Worm (Caenorhabditis elegans) whole organism, early embryonic: ENCODE data around the gene ZC15.1.
"Not testable (repeated sequence)": the region's sequence is repeated elsewhere in the genome, so short reads cannot be mapped to it uniquely, and the experiment has no call there.

Experiments
- B0310.2 ChIP-seq: sonication (generic microtip); optimal IDR thresholded peaks from 2 replicates; lab custom pipeline; 2016; ENCODE audit warnings: mild to moderate bottlenecking, missing genetic modification characterization, missing compliant biosample characterization
- F13C5.2 ChIP-seq: sonication (generic microtip); optimal IDR thresholded peaks from 2 replicates; lab custom pipeline; 2017; ENCODE audit warnings: mild to moderate bottlenecking, missing genetic modification characterization, inconsistent platforms, missing compliant biosample characterization
- aly-1 ChIP-seq: sonication (generic microtip); optimal IDR thresholded peaks from 2 replicates; lab custom pipeline; 2016; ENCODE audit warnings: missing genetic modification characterization, missing compliant biosample characterization
- ama-1 ChIP-seq: fragments of 150-350 bp; optimal IDR thresholded peaks from 2 replicates; lab custom pipeline; 2014
- ceh-13 ChIP-seq: fragments of 200-800 bp; sonication (Bioruptor generic); optimal IDR thresholded peaks from 2 replicates; lab custom pipeline; 2018; ENCODE audit warnings: mild to moderate bottlenecking, missing genetic modification characterization, missing compliant biosample characterization
- ceh-36 ChIP-seq: sonication (generic microtip); optimal IDR thresholded peaks from 2 replicates; lab custom pipeline; 2016; ENCODE audit warnings: missing genetic modification characterization, inconsistent platforms, missing compliant biosample characterization
- ets-7 ChIP-seq: sonication (generic microtip); optimal IDR thresholded peaks from 2 replicates; lab custom pipeline; 2016; ENCODE audit warnings: missing genotype, missing genetic modification characterization, missing compliant biosample characterization
- flt-1 ChIP-seq: fragments of 200-800 bp; sonication (Bioruptor generic); IDR thresholded peaks from 2 replicates; pipeline ENCODE4 v1.3.6; 2022; ENCODE audit warnings: missing genetic modification characterization, missing compliant biosample characterization
- hmbx-1 ChIP-seq: sonication (generic microtip); optimal IDR thresholded peaks from 2 replicates; lab custom pipeline; 2016; ENCODE audit warnings: mild to moderate bottlenecking, missing genetic modification characterization, missing compliant biosample characterization
- hmg-4 ChIP-seq: fragments of 200-800 bp; sonication (Bioruptor generic); optimal IDR thresholded peaks from 2 replicates; lab custom pipeline; 2018; ENCODE audit warnings: mild to moderate bottlenecking, missing genetic modification characterization, missing compliant biosample characterization
- hnd-1 ChIP-seq: sonication (generic microtip); optimal IDR thresholded peaks from 2 replicates; lab custom pipeline; 2016; ENCODE audit warnings: missing genetic modification characterization, missing compliant biosample characterization
- pes-1 ChIP-seq: fragments of 200-800 bp; sonication (Bioruptor generic); IDR thresholded peaks from 2 replicates; pipeline ENCODE4 v1.3.6; 2022; ENCODE audit warnings: missing genetic modification reagents, missing genetic modification characterization, missing compliant biosample characterization
- scrt-1 ChIP-seq: fragments of 200-800 bp; sonication (Bioruptor generic); IDR thresholded peaks from 2 replicates; pipeline ENCODE4 v1.3.6; 2022; ENCODE audit warnings: missing genetic modification characterization, missing compliant biosample characterization
- sea-1 ChIP-seq: fragments of 200-800 bp; sonication (Bioruptor generic); conservative IDR thresholded peaks from 2 replicates; pipeline ENCODE4 v1.3.6; 2022; ENCODE audit warnings: missing genetic modification characterization, missing compliant biosample characterization
- tbx-11 ChIP-seq: fragments of 200-800 bp; sonication (Bioruptor generic); IDR thresholded peaks from 2 replicates; pipeline ENCODE4 v1.3.6; 2022; ENCODE audit warnings: missing genetic modification characterization, missing compliant biosample characterization
- tbx-37 ChIP-seq: fragments of 200-800 bp; sonication (Bioruptor generic); conservative IDR thresholded peaks from 2 replicates; pipeline ENCODE4 v1.3.6; 2022; ENCODE audit warnings: missing genetic modification reagents, missing genetic modification characterization, missing compliant biosample characterization
- tra-4 ChIP-seq: sonication (generic microtip); optimal IDR thresholded peaks from 2 replicates; lab custom pipeline; 2017; ENCODE audit warnings: missing genetic modification characterization, missing compliant biosample characterization

Gene ZC15.1

DNA sequence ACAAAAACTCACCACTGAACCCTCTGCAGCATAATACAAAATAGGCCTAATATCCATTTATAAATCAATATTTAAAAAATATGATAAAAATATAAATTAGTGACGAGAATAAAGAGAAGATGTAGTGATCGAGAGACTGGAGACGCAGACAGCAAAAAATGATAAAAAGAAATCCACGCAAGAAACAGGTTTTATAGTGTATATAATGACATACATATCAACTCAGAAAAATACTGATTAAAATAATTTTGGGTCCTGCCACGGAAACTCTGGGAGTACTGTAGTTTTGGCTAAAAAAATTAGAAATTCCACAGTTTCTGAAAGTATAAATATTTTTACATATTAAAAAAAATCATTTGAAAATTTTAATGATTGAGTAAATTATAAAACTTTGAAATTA lies 16.6 kb upstream of the ZC15.1 start, which contains the start of gene mlt-4:
Gene mlt-4, minus strand, starts transcription at position 101 of the 400 bp plus-strand sequence.
- TF ChIP-seq sea-1 = no peak
- TF ChIP-seq ceh-36 (tag; lab: Kevin White, UChicago) = no peak
- no peak for TF ChIP-seq ets-7 (tag; lab: Kevin White, UChicago)
- no peak for TF ChIP-seq flt-1 (GFP tag; lab: Robert Waterston, UW)
- no peak for TF ChIP-seq aly-1 (tag; lab: Kevin White, UChicago)
- no peak for TF ChIP-seq tra-4 (tag; lab: Kevin White, UChicago)
- TF ChIP-seq hnd-1 (tag; lab: Kevin White, UChicago) = no peak
- no peak for TF ChIP-seq hmbx-1 (tag; lab: Kevin White, UChicago)
- no peak for TF ChIP-seq tbx-11 (GFP tag; lab: Robert Waterston, UW)
- no peak for TF ChIP-seq B0310.2 (tag; lab: Kevin White, UChicago)
- TF ChIP-seq ama-1 (lab: Kevin White, UChicago) = no peak

DNA sequence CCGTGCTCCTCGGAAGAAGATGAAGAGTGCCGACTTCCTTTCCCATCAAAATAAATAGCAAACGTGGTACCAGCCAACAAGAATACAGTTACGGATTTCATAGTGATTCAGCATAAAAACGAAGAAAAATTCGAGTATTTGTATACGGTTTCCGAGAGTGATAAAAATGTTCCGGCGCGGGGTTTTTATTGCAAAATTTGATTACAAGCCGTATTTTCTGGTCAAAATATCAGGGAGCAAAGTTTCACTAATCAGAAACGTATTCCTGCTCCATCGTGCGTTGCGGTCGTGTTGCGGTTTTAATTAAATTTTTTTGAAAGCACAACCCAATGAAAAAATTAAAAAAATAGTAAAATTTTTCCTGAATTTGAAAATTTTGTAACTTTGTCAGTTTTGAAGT lies 11.5 kb upstream of the ZC15.1 start, which contains the start of gene clec-261:
Gene clec-261, minus strand, starts transcription at position 101 of the 400 bp plus-strand sequence.
- TF ChIP-seq sea-1 (no peak), flt-1 (GFP tag; lab: Robert Waterston, UW) (no peak), aly-1 (tag; lab: Kevin White, UChicago) (no peak), ama-1 (lab: Kevin White, UChicago) (no peak), ceh-36 (tag; lab: Kevin White, UChicago) (no peak), B0310.2 (tag; lab: Kevin White, UChicago) (no peak), tbx-11 (GFP tag; lab: Robert Waterston, UW) (no peak), hnd-1 (tag; lab: Kevin White, UChicago) (no peak), tbx-37 (GFP tag; lab: Robert Waterston, UW) (no peak), hmbx-1 (tag; lab: Kevin White, UChicago) (no peak), F13C5.2 (tag; lab: Kevin White, UChicago) (no peak), ets-7 (tag; lab: Kevin White, UChicago) (no peak), pes-1 (no peak), hmg-4 (GFP tag; lab: Kevin White, UChicago) (no peak), tra-4 (tag; lab: Kevin White, UChicago) (no peak), ceh-13 (GFP tag; lab: Kevin White, UChicago) (no peak), scrt-1 (GFP tag; lab: Robert Waterston, UW) (no peak)

DNA sequence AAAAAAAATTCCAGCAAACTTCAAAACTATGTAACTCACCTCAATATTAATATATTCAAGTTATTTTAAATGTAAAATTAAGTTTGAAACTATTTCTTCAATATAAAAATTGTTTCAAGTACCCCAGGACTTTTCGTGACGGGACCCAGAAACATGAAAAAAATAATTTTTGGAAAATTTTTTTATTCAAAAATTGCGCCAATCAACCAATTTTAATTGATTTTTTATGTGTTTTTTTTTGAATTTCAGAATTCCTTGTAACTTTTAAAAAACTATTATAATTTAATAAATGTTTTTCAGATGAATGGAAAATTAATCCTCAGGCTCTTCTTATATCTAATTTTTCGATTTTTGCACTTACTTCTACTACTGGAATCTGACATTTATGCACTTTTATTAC lies 8.3 kb upstream of the ZC15.1 start, which contains the start of gene ZC15.5:
Gene ZC15.5, plus strand, starts transcription at position 301 of the 400 bp plus-strand sequence.
- TF ChIP-seq F13C5.2 (tag; lab: Kevin White, UChicago) = no peak
- no peak for TF ChIP-seq sea-1
- no peak for TF ChIP-seq hmbx-1 (tag; lab: Kevin White, UChicago)
- TF ChIP-seq tbx-11 (GFP tag; lab: Robert Waterston, UW) = no peak
- TF ChIP-seq ama-1 (lab: Kevin White, UChicago) = no peak
- no peak for TF ChIP-seq flt-1 (GFP tag; lab: Robert Waterston, UW)
- no peak for TF ChIP-seq B0310.2 (tag; lab: Kevin White, UChicago)
- no peak for TF ChIP-seq tbx-37 (GFP tag; lab: Robert Waterston, UW)
- no peak for TF ChIP-seq scrt-1 (GFP tag; lab: Robert Waterston, UW)

DNA sequence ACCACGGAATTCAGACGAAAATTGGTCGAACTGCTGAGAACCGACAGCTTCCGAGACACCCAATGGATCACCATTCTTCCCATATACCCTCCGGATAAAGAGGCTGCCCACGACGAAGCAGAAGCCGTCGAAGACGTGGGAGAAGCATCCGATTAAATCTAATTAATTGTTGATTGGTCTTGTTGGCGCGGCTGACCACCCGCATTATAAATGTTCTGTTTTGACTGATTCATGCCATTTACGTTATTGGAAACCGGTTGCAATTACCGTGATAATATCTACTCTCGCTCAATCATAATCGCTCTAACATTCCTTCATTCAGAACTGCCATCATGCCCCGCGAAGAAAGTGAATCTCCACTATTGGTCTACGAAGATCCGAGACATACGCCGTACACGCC lies 2.6 kb upstream of the ZC15.1 start, which contains the start of gene ZC15.3:
Gene ZC15.3, plus strand, starts transcription at position 301 of the 400 bp plus-strand sequence.
- not testable (repeated sequence) for TF ChIP-seq scrt-1 (GFP tag; lab: Robert Waterston, UW); flt-1 (GFP tag; lab: Robert Waterston, UW); hnd-1 (tag; lab: Kevin White, UChicago)

ce11 chrV:20310575-20310974 lies 4.7 kb downstream of the ZC15.1 start, which contains the start of gene ZC15.10:
ZC15.10 (plus strand) TSS chrV:20310736.
- TF ChIP-seq tra-4 (tag; lab: Kevin White, UChicago) = no peak
- no peak for TF ChIP-seq hnd-1 (tag; lab: Kevin White, UChicago)
- no peak for TF ChIP-seq hmbx-1 (tag; lab: Kevin White, UChicago)
- no peak for TF ChIP-seq tbx-37 (GFP tag; lab: Robert Waterston, UW)
- no peak for TF ChIP-seq sea-1
- no peak for TF ChIP-seq tbx-11 (GFP tag; lab: Robert Waterston, UW)
- TF ChIP-seq ceh-13 (GFP tag; lab: Kevin White, UChicago) = no peak
- no peak for TF ChIP-seq scrt-1 (GFP tag; lab: Robert Waterston, UW)
- TF ChIP-seq flt-1 (GFP tag; lab: Robert Waterston, UW) = no peak
- TF ChIP-seq ets-7 (tag; lab: Kevin White, UChicago) = no peak

DNA sequence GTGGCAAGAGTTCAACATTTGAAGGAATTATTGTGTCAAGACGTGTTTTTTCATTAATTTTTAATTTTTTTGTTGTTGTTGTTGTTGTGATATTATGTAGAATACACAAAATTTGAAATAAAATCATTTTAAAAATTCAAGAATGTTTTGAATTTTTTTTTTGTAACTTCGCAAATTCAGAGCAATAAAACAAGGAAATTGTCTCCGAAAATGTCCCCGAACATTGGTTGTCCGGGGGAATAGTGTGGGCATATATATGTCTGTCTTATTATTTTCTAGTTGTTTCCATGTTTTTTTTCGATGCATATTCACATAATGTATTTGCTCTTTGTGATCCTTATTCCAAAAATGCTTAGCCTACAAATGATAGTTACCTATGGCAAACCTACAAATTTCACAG lies 5.6 kb downstream of the ZC15.1 start, which contains the start of gene clec-262:
Gene clec-262, plus strand, starts transcription at position 301 of the 400 bp plus-strand sequence.
- no peak for TF ChIP-seq ets-7 (tag; lab: Kevin White, UChicago)
- no peak for TF ChIP-seq B0310.2 (tag; lab: Kevin White, UChicago)
- no peak for TF ChIP-seq tra-4 (tag; lab: Kevin White, UChicago)

DNA sequence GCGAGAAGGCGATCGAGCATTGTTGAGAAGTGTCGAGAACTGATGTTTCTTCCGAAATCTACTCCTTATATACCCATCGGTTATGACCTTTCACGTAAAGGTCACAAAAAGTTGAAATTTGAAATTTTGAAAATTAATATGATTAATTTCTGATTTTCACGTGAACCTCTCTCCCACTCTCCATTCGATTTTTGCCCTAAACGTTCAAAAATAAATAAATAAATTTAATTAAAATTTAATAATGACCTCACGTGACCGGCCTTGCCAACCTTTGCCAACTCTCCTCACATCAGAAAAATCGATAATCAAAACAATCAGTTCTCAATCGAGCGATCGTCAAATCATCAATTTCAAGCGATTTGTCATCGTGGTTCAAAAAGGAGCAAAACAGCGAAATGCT lies 11.5 kb downstream of the ZC15.1 start, which contains the start of gene Y113G7C.1:
Gene Y113G7C.1, plus strand, starts transcription at position 301 of the 400 bp plus-strand sequence.
- TF ChIP-seq scrt-1 (GFP tag; lab: Robert Waterston, UW) (no peak), ets-7 (tag; lab: Kevin White, UChicago) (no peak), hnd-1 (tag; lab: Kevin White, UChicago) (no peak), hmbx-1 (tag; lab: Kevin White, UChicago) (no peak), sea-1 (no peak), ceh-13 (GFP tag; lab: Kevin White, UChicago) (no peak), aly-1 (tag; lab: Kevin White, UChicago) (no peak), tbx-37 (GFP tag; lab: Robert Waterston, UW) (no peak), B0310.2 (tag; lab: Kevin White, UChicago) (no peak), tbx-11 (GFP tag; lab: Robert Waterston, UW) (no peak), flt-1 (GFP tag; lab: Robert Waterston, UW) (no peak), ceh-36 (tag; lab: Kevin White, UChicago) (no peak), pes-1 (no peak)
